Fruit fly (Drosophila melanogaster): ENCODE data around the gene NijC.

- TF ChIP-seq Eip93F (GFP tag; optimal IDR thresholded peaks at IDR 0.05) (no peak), Blimp-1 (GFP tag; optimal IDR thresholded peaks at IDR 0.05) (no peak), Eip78C (GFP tag) (peak; percentile 51), CG11762 (GFP tag; optimal IDR thresholded peaks at IDR 0.05; ENCODE audit: insufficient read depth) (no peak), CG9139 (GFP tag; optimal IDR thresholded peaks at IDR 0.05) (no peak), Ets21C (GFP tag; optimal IDR thresholded peaks at IDR 0.05) (no peak), Gug (GFP tag; IDR thresholded peaks at IDR 0.05) (peak; percentile 68), Hr38 (GFP tag; optimal IDR thresholded peaks at IDR 0.05) (no peak), CG7368 (GFP tag; optimal IDR thresholded peaks at IDR 0.05) (no peak), dac (GFP tag; optimal IDR thresholded peaks at IDR 0.05) (peak; percentile 51), CG16779 (tag; optimal IDR thresholded peaks at IDR 0.05) (no peak), vri (GFP tag; optimal IDR thresholded peaks at IDR 0.05) (peak; percentile 50), CG6792 (GFP tag; optimal IDR thresholded peaks at IDR 0.05) (no peak)
Observed at dm6 chr3R:12653511-12654252, 41.2 kb upstream of the NijC start.

Data from whole organism, prepupa.